Worm (Caenorhabditis elegans) whole organism, midembryonic: ENCODE results near the gene F58A3.3.

ENCODE experiments used
- flt-1 ChIP-seq: fragments of 200-800 bp; sonication (Bioruptor generic); IDR thresholded peaks from 2 replicates; pipeline ENCODE4 v1.3.6; 2022; ENCODE audit warnings: missing genetic modification characterization, missing compliant biosample characterization
- klf-2 ChIP-seq: fragments of 200-800 bp; sonication (Bioruptor generic); conservative IDR thresholded peaks from 2 replicates; pipeline ENCODE4 v1.3.6; 2022; ENCODE audit warnings: missing genetic modification reagents, missing genetic modification characterization, missing compliant biosample characterization
- med-1 ChIP-seq: sonication (generic microtip); optimal IDR thresholded peaks from 2 replicates; lab custom pipeline; 2017; ENCODE audit warnings: missing genetic modification characterization, mild to moderate bottlenecking, missing compliant biosample characterization, antibody characterized with exemption, missing genetic modification reagents; ENCODE audit not compliant: insufficient read depth
- tab-1 ChIP-seq: fragments of 200-800 bp; sonication (Bioruptor generic); IDR thresholded peaks from 2 replicates; pipeline ENCODE4 v1.3.6; 2022; ENCODE audit warnings: missing genetic modification characterization, missing compliant biosample characterization
- ztf-29 ChIP-seq: fragments of 200-800 bp; sonication (Bioruptor generic); IDR thresholded peaks from 2 replicates; pipeline ENCODE4 v1.3.6; 2022; ENCODE audit warnings: missing genetic modification reagents, missing genetic modification characterization, missing compliant biosample characterization

DNA sequence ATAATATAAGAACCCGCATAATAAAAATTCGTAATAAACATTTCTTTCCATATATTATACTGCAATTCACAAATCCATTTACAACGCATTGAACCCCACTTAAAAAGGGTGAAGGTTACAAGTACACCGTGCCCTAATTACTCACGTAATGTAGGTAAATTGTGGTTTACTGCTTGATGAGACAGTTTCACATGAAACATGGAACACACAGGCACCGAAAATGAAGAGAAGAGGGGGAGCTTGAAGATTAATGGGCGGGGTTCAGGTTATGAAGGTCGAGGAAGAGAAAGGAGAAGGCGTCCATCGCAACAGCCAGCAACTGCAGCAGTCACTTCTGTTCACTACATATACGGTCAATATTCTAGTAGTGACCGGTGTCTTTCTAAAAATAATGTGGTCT is 47.3 kb downstream of the F58A3.3 start, which contains the start of gene lpr-6:
- TF ChIP-seq ztf-29 (GFP tag; lab: Robert Waterston, UW): no peak
- no peak for TF ChIP-seq tab-1
- no peak for TF ChIP-seq flt-1 (GFP tag; lab: Robert Waterston, UW)
- TF ChIP-seq med-1: no peak
- TF ChIP-seq klf-2: no peak
